Fruit fly (Drosophila melanogaster) whole organism, embryonic: Measurements from ENCODE around the gene jdp.

ENCODE experiments used
- Asciz ChIP-seq: fragments of 200-800 bp; sonication (Bioruptor generic); optimal IDR thresholded peaks from 2 replicates; lab custom pipeline; 2017; ENCODE audit warnings: missing biosample characterization, mild to moderate bottlenecking, missing genetic modification characterization, missing genetic modification reagents
- CG10321 ChIP-seq: fragments of 200-800 bp; sonication (Bioruptor generic); IDR thresholded peaks from 2 replicates; pipeline ENCODE4 v1.3.6; 2022; ENCODE audit warnings: missing biosample characterization, missing genetic modification characterization
- CG13287 ChIP-seq: fragments of 200-800 bp; sonication (Bioruptor generic); IDR thresholded peaks from 2 replicates; pipeline ENCODE4 v1.3.6; 2022; ENCODE audit warnings: missing biosample characterization, missing genetic modification characterization; ENCODE audit not compliant: partially characterized antibody
- CG14014 ChIP-seq: fragments of 200-800 bp; sonication (Bioruptor generic); IDR thresholded peaks from 2 replicates; pipeline ENCODE4 v1.3.6; 2022; ENCODE audit warnings: missing biosample characterization, missing genetic modification characterization
- CG15514 ChIP-seq: fragments of 200-800 bp; sonication (Bioruptor generic); optimal IDR thresholded peaks from 3 replicates; lab custom pipeline; 2017; ENCODE audit warnings: missing biosample characterization, missing genetic modification characterization, mild to moderate bottlenecking, moderate library complexity, missing genetic modification reagents
- CG16813 ChIP-seq: fragments of 200-800 bp; sonication (Bioruptor generic); IDR thresholded peaks from 3 replicates; pipeline ENCODE4 v1.3.6; 2022; ENCODE audit warnings: missing biosample characterization, missing genetic modification characterization; ENCODE audit not compliant: partially characterized antibody
- CG17359 ChIP-seq: fragments of 200-800 bp; sonication (Bioruptor generic); optimal IDR thresholded peaks from 3 replicates; lab custom pipeline; 2018; ENCODE audit warnings: missing biosample characterization, mild to moderate bottlenecking, missing genetic modification characterization, moderate library complexity
- CG2202 ChIP-seq: fragments of 200-800 bp; sonication (Bioruptor generic); optimal IDR thresholded peaks from 2 replicates; lab custom pipeline; 2018; ENCODE audit warnings: missing biosample characterization, mild to moderate bottlenecking, missing genetic modification characterization
- CG2875 ChIP-seq: fragments of 200-800 bp; sonication (Bioruptor generic); optimal IDR thresholded peaks from 2 replicates; lab custom pipeline; 2017; ENCODE audit warnings: missing biosample characterization, mild to moderate bottlenecking, missing genetic modification characterization, missing genetic modification reagents
- CG30431 ChIP-seq: fragments of 200-800 bp; sonication (Bioruptor generic); optimal IDR thresholded peaks from 2 replicates; lab custom pipeline; 2017; ENCODE audit warnings: missing biosample characterization, missing genetic modification characterization
- CG32532 ChIP-seq: fragments of 200-800 bp; sonication (Bioruptor generic); IDR thresholded peaks from 2 replicates; pipeline ENCODE4 v1.3.6; 2022; ENCODE audit warnings: missing biosample characterization, missing genetic modification characterization
- CG3281 ChIP-seq: fragments of 200-800 bp; sonication (Bioruptor generic); optimal IDR thresholded peaks from 3 replicates; lab custom pipeline; 2017; ENCODE audit warnings: missing biosample characterization, mild to moderate bottlenecking, missing genetic modification characterization
- CG34224 ChIP-seq: fragments of 200-800 bp; sonication (Bioruptor generic); IDR thresholded peaks from 3 replicates; pipeline ENCODE4 v1.3.6; 2022; ENCODE audit warnings: missing biosample characterization, missing genetic modification characterization; ENCODE audit not compliant: partially characterized antibody
- CG4282 ChIP-seq: fragments of 200-800 bp; sonication (Bioruptor generic); optimal IDR thresholded peaks from 2 replicates; lab custom pipeline; 2016; ENCODE audit warnings: missing biosample characterization, missing genetic modification characterization
- CG6689 ChIP-seq: fragments of 200-800 bp; sonication (Bioruptor generic); IDR thresholded peaks from 2 replicates; pipeline ENCODE4 v1.3.6; 2022; ENCODE audit warnings: missing biosample characterization, missing genetic modification characterization
- CG8944 ChIP-seq: fragments of 200-800 bp; sonication (Bioruptor generic); optimal IDR thresholded peaks from 3 replicates; lab custom pipeline; 2016; ENCODE audit warnings: missing biosample characterization, missing genetic modification characterization
- Dll ChIP-seq: fragments of 200-800 bp; sonication (Bioruptor generic); IDR thresholded peaks from 4 replicates; pipeline ENCODE4 v1.3.6; 2022; ENCODE audit warnings: missing biosample characterization, missing genetic modification characterization; ENCODE audit not compliant: partially characterized antibody
- Doc3 ChIP-seq: fragments of 200-800 bp; sonication (Bioruptor generic); IDR thresholded peaks from 3 replicates; pipeline ENCODE4 v1.3.6; 2022; ENCODE audit warnings: missing biosample characterization, missing genetic modification characterization; ENCODE audit not compliant: partially characterized antibody
- E2f1 ChIP-seq: fragments of 200-800 bp; sonication (Bioruptor generic); IDR thresholded peaks from 2 replicates; pipeline ENCODE4 v1.3.6; 2022; ENCODE audit warnings: missing biosample characterization, missing genetic modification characterization
- HHEX ChIP-seq: fragments of 200-800 bp; sonication (Bioruptor generic); optimal IDR thresholded peaks from 3 replicates; lab custom pipeline; 2017; ENCODE audit warnings: missing biosample characterization, mild to moderate bottlenecking, missing genetic modification characterization, missing genetic modification reagents
- HLH54F ChIP-seq: fragments of 200-800 bp; sonication (Bioruptor generic); optimal IDR thresholded peaks from 3 replicates; lab custom pipeline; 2016; ENCODE audit warnings: missing biosample characterization, missing genetic modification characterization
- Hmr ChIP-seq: fragments of 200-800 bp; sonication (Bioruptor generic); optimal IDR thresholded peaks from 3 replicates; lab custom pipeline; 2017; ENCODE audit warnings: mild to moderate bottlenecking, missing biosample characterization, missing genetic modification reagents, missing genetic modification characterization
- Hr51 ChIP-seq, 2 experiments: fragments of 200-800 bp; sonication (Bioruptor generic); optimal IDR thresholded peaks; 2 replicates in 1 of 2; 3 replicates in 1 of 2; lab custom pipeline; 2016 to 2018; ENCODE audit warnings: missing biosample characterization in 2 of 2, missing genetic modification characterization in 2 of 2, mild to moderate bottlenecking in 1 of 2, moderate library complexity in 1 of 2
- MESR4 ChIP-seq: fragments of 200-800 bp; sonication (Bioruptor generic); optimal IDR thresholded peaks from 2 replicates; lab custom pipeline; 2018; ENCODE audit warnings: missing biosample characterization, mild to moderate bottlenecking, missing genetic modification characterization, moderate library complexity
- Mad ChIP-seq: fragments of 200-800 bp; sonication (Bioruptor generic); optimal IDR thresholded peaks from 2 replicates; lab custom pipeline; 2016; ENCODE audit warnings: missing biosample characterization, missing genetic modification characterization
- Nf-YA ChIP-seq: fragments of 200-800 bp; sonication (Bioruptor generic); IDR thresholded peaks from 2 replicates; pipeline ENCODE4 v1.3.6; 2022; ENCODE audit warnings: missing biosample characterization, missing genetic modification characterization
- Pdp1 ChIP-seq, 2 experiments: fragments of 200-800 bp; sonication (Bioruptor generic); optimal IDR thresholded peaks; 3 replicates each; lab custom pipeline; 2016; ENCODE audit warnings: missing biosample characterization in 2 of 2, missing genetic modification characterization in 2 of 2, mild to moderate bottlenecking in 1 of 2, moderate library complexity in 1 of 2
- Rfx ChIP-seq: fragments of 200-800 bp; sonication (Bioruptor generic); IDR thresholded peaks from 2 replicates; pipeline ENCODE4 v1.3.6; 2022; ENCODE audit warnings: missing biosample characterization, missing genetic modification characterization
- Spps ChIP-seq: fragments of 200-800 bp; sonication (Bioruptor generic); optimal IDR thresholded peaks from 2 replicates; lab custom pipeline; 2018; ENCODE audit warnings: missing biosample characterization, mild to moderate bottlenecking, missing genetic modification characterization
- Xrp1 ChIP-seq: fragments of 200-800 bp; sonication (Bioruptor generic); IDR thresholded peaks from 2 replicates; pipeline ENCODE4 v1.3.6; 2022; ENCODE audit warnings: missing biosample characterization, missing genetic modification characterization
- ap ChIP-seq: fragments of 200-800 bp; sonication (Bioruptor generic); IDR thresholded peaks from 2 replicates; pipeline ENCODE4 v1.3.6; 2022; ENCODE audit warnings: missing biosample characterization, missing genetic modification characterization
- bcd ChIP-seq: fragments of 200-800 bp; sonication (Bioruptor generic); optimal IDR thresholded peaks from 2 replicates; lab custom pipeline; 2017; ENCODE audit warnings: missing biosample characterization, mild to moderate bottlenecking, missing genetic modification characterization
- crp ChIP-seq, 2 experiments: fragments of 200-800 bp; sonication (Bioruptor generic); optimal IDR thresholded peaks; 2 replicates in 1 of 2; 3 replicates in 1 of 2; lab custom pipeline; 2017; ENCODE audit warnings: missing biosample characterization in 2 of 2, missing genetic modification characterization in 2 of 2, mild to moderate bottlenecking in 1 of 2, moderate library complexity in 1 of 2
- dpn ChIP-seq, 2 experiments: fragments of 200-800 bp; sonication (Bioruptor generic); optimal IDR thresholded peaks; 3 replicates each; lab custom pipeline; 2016; ENCODE audit warnings: missing biosample characterization in 2 of 2, missing genetic modification characterization in 2 of 2
- fd102C ChIP-seq: fragments of 200-800 bp; sonication (Bioruptor generic); optimal IDR thresholded peaks from 2 replicates; lab custom pipeline; 2018; ENCODE audit warnings: missing biosample characterization, mild to moderate bottlenecking, missing genetic modification characterization, moderate library complexity
- fd96Cb ChIP-seq: fragments of 200-800 bp; sonication (Bioruptor generic); optimal IDR thresholded peaks from 2 replicates; lab custom pipeline; 2018; ENCODE audit warnings: missing biosample characterization, mild to moderate bottlenecking, missing genetic modification characterization, moderate library complexity
- fru ChIP-seq: fragments of >200 bp; optimal IDR thresholded peaks from 2 replicates; lab custom pipeline; 2017
- gce ChIP-seq: fragments of 200-800 bp; sonication (Bioruptor generic); IDR thresholded peaks from 3 replicates; pipeline ENCODE4 v1.3.6; 2022; ENCODE audit warnings: missing biosample characterization, missing genetic modification characterization
- gsb ChIP-seq: fragments of 200-800 bp; sonication (Bioruptor generic); IDR thresholded peaks from 2 replicates; pipeline ENCODE4 v1.3.6; 2022; ENCODE audit warnings: missing biosample characterization, missing genetic modification characterization
- gt ChIP-seq: fragments of 200-800 bp; sonication (Bioruptor generic); IDR thresholded peaks from 2 replicates; pipeline ENCODE4 v1.3.6; 2022; ENCODE audit warnings: missing biosample characterization, missing genetic modification characterization
- h ChIP-seq: fragments of >200 bp; optimal IDR thresholded peaks from 2 replicates; lab custom pipeline; 2017
- hb ChIP-seq: fragments of 200-800 bp; sonication (Bioruptor generic); IDR thresholded peaks from 3 replicates; pipeline ENCODE4 v1.3.6; 2022; ENCODE audit warnings: missing biosample characterization, missing genetic modification characterization; ENCODE audit not compliant: partially characterized antibody
- inv ChIP-seq: fragments of 200-800 bp; sonication (Bioruptor generic); IDR thresholded peaks from 2 replicates; pipeline ENCODE4 v1.3.6; 2022; ENCODE audit warnings: missing biosample characterization, missing genetic modification characterization; ENCODE audit not compliant: partially characterized antibody
- schlank ChIP-seq: fragments of 200-800 bp; sonication (Bioruptor generic); optimal IDR thresholded peaks from 2 replicates; lab custom pipeline; 2018; ENCODE audit warnings: missing biosample characterization, mild to moderate bottlenecking, missing genetic modification characterization
- sens ChIP-seq: fragments of 200-800 bp; sonication (Bioruptor generic); peaks from one replicate; lab custom pipeline; 2016; ENCODE audit warnings: missing biosample characterization, missing genetic modification characterization
- shn ChIP-seq: fragments of 200-800 bp; sonication (Bioruptor generic); optimal IDR thresholded peaks from 3 replicates; lab custom pipeline; 2016; ENCODE audit warnings: missing biosample characterization, missing genetic modification characterization
- sisA ChIP-seq: fragments of 200-800 bp; sonication (Bioruptor generic); IDR thresholded peaks from 2 replicates; pipeline ENCODE4 v1.3.6; 2022; ENCODE audit warnings: missing biosample characterization, missing genetic modification characterization
- ssp ChIP-seq: fragments of 200-800 bp; sonication (Bioruptor generic); IDR thresholded peaks from 2 replicates; pipeline ENCODE4 v1.3.6; 2022; ENCODE audit warnings: missing biosample characterization, missing genetic modification characterization
- tio ChIP-seq: fragments of 200-800 bp; sonication (Bioruptor generic); optimal IDR thresholded peaks from 2 replicates; lab custom pipeline; 2017; ENCODE audit warnings: missing biosample characterization, missing genetic modification characterization, inconsistent platforms
- vfl ChIP-seq: fragments of 200-800 bp; sonication (Bioruptor generic); optimal IDR thresholded peaks from 2 replicates; lab custom pipeline; 2016; ENCODE audit warnings: missing biosample characterization, missing genetic modification characterization
- vnd ChIP-seq: fragments of 200-800 bp; sonication (Bioruptor generic); IDR thresholded peaks from 3 replicates; pipeline ENCODE4 v1.3.6; 2022; ENCODE audit warnings: missing biosample characterization, missing genetic modification characterization; ENCODE audit not compliant: partially characterized antibody

jdp gene

DNA sequence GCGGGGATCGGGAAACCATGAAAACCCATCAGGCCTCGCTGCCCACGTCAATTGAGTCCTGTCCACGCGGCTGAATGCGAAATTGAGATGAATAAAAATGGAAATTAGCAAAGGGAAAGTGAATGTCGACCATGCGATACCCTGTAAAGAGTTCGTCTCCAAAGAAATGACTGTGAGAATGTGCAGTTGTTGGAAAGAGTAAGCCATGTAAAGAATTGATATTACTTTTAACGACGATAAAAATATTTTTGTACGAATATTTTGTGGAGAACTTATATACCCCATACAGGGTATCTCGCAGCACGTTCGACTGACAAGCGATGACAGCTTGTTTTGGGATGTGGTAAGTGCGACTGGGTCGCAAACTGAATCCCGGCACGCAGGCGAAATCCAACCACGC lies 25.7 kb downstream of the jdp start (continued):
- TF ChIP-seq fd96Cb (tag; lab: Kevin White, UChicago) (peak; percentile 26), CG30431 (GFP tag; lab: Kevin White, UChicago) (peak; percentile 41), CG10321 (GFP tag; lab: Robert Waterston, UW) (no peak), Doc3 (no peak), schlank (no peak), CG8944 (peak; percentile 17), ap (no peak), CG2202 (tag; lab: Kevin White, UChicago) (no peak), fru (lab: Kevin White, UChicago) (no peak), Xrp1 (GFP tag; lab: Robert Waterston, UW) (peak; percentile 74), tio (peak; percentile 39), shn (no peak), CG6689 (GFP tag; lab: Robert Waterston, UW) (peak; percentile 38; the same call in 1 of the 2 replicates), CG13287 (GFP tag; lab: Robert Waterston, UW) (no peak), gt (GFP tag; lab: Robert Waterston, UW) (no peak), Hmr (GFP tag; lab: Kevin White, UChicago) (peak; percentile 8), gce (0 out of 3 replicates have a peak, but pooled peaks have one; percentile 6), Nf-YA (GFP tag; lab: Robert Waterston, UW) (no peak), CG2875 (GFP tag; lab: Kevin White, UChicago) (no peak), CG4282 (no peak), CG3281 (no peak), HLH54F (GFP tag; lab: Kevin White, UChicago) (no peak), gsb (GFP tag; lab: Robert Waterston, UW) (no peak), Asciz (GFP tag; lab: Kevin White, UChicago) (no peak), CG15514 (GFP tag; lab: Kevin White, UChicago) (no peak), hb (GFP tag; lab: Robert Waterston, UW) (no peak), bcd (GFP tag; lab: Kevin White, UChicago) (peak; percentile 14), Dll (no peak), Pdp1 (GFP tag; optimal IDR thresholded peaks at IDR 0.05; lab: Kevin White, UChicago) (peak in 1 of 2 experiments; percentile 31), CG14014 (GFP tag; lab: Robert Waterston, UW) (no peak), Mad (GFP tag; lab: Kevin White, UChicago) (no peak), fd102C (GFP tag; lab: Kevin White, UChicago) (peak; percentile 12), vnd (GFP tag; lab: Robert Waterston, UW) (no peak), dpn (GFP tag; optimal IDR thresholded peaks at IDR 0.05; lab: Kevin White, UChicago) (no peak), HHEX (GFP tag; lab: Kevin White, UChicago) (peak; percentile 10), CG16813 (no peak), E2f1 (GFP tag; lab: Robert Waterston, UW) (0 out of 2 replicates have a peak, but pooled peaks have one; percentile 16), ssp (GFP tag; lab: Robert Waterston, UW) (0 out of 2 replicates have a peak, but pooled peaks have one; percentile 26), Spps (tag; lab: Kevin White, UChicago) (no peak), CG34224 (GFP tag; lab: Robert Waterston, UW) (no peak), crp (GFP tag; optimal IDR thresholded peaks at IDR 0.05; lab: Kevin White, UChicago) (no peak), Rfx (GFP tag; lab: Robert Waterston, UW) (peak; percentile 45), sisA (peak; percentile 50), vfl (GFP tag; lab: Kevin White, UChicago) (no peak), h (no peak), CG32532 (no peak), MESR4 (no peak), Hr51 (GFP tag; optimal IDR thresholded peaks at IDR 0.05; lab: Kevin White, UChicago) (no peak), CG17359 (tag; lab: Kevin White, UChicago) (no peak), inv (no peak), sens (GFP tag; lab: Kevin White, UChicago) (peak; percentile 88)
